Worm (Caenorhabditis elegans) whole organism, L4/young adult: ENCODE data around the gene cyp-31A3.
"Not testable (repeated sequence)": the region's sequence is repeated elsewhere in the genome, so short reads cannot be mapped to it uniquely, and the experiment has no call there.

Source experiments
- W03F9.2 ChIP-seq: fragments of 150-350 bp; optimal IDR thresholded peaks from 2 replicates; lab custom pipeline; 2014; ENCODE audit warnings: missing biosample characterization, missing genetic modification characterization
- him-1 ChIP-seq: sonication (generic microtip); optimal IDR thresholded peaks from 2 replicates; lab custom pipeline; 2016; ENCODE audit warnings: missing genotype, missing genetic modification reagents, missing genetic modification characterization, missing compliant biosample characterization

DNA sequence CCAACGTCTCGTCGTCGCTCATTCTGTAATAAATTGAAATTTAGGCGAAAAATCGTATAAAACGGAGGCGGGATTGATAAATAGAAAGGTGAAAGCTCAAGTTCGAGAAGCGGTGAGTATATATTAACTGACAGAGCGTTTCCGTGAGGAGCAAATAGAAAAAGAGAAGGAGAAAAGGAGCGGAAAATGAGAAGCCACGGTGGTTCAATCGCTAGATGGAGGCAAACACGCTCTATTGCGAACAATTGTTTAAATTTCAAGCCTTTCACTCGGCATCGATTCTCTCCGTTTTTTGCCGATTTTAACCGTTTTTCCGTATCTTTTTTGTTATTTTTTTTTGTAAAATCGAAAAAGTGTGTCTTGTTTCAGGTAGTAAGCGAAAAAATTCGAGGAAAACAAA, 45.1 kb upstream of the cyp-31A3 start, which contains the start of gene miro-1:
- not testable (repeated sequence) for TF ChIP-seq him-1, W03F9.2 (tag; lab: Kevin White, UChicago)
